Fruit fly (Drosophila melanogaster): Measurements from ENCODE around the gene CG31624.

CG31624 gene

DNA sequence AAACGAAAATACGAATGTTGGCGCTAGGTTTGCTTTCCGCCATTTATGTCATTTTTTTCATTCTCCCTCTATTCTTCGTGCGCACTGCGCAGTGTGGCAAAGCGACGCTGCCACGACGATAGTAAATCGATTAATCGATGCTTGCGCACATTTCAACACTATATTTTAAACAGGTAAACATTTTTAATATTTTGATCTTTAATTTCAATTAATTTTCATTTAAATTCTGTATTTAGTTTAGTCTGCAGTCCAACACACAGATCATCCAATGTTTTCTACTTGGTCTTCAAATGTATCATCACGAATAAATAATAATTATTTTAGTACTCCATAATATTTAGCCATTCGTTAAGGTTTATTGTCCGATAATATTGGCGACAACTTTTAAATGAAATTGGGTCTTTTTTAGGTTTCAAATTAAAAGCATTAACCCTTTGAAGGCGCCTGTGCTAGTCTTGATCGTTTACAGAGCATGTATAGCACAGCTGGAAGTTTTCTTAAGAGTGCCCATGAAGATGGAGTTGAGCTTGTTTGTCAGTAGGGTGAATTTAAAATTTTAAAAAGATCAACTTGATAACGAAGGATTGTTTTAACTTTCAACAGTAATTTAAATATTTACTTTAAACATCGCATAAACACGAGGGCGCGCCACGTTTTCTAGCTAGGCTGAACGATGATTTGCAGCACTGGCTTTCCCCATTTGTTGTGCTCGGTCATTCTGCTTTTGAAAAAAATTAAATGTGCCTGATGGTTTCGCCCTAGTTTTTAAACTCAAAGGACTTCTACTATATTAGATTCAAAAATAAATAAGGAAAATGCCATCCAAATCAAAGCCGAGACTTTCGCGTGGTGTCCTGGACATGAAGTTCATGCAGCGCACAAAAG is 43.8 kb downstream of the CG31624 start, which contains the start of the genes Mpp6 and E2f2 (continued):
- TF ChIP-seq CG34376 (GFP tag; optimal IDR thresholded peaks at IDR 0.05) = peak; percentile 6
- TF ChIP-seq Stat92E (GFP tag; optimal IDR thresholded peaks at IDR 0.05) = no peak
- TF ChIP-seq CG7372 (GFP tag; IDR thresholded peaks at IDR 0.05) = no peak
- no peak for TF ChIP-seq CG4707 (GFP tag; optimal IDR thresholded peaks at IDR 0.05)
- TF ChIP-seq NC2α (GFP tag; optimal IDR thresholded peaks at IDR 0.05) = no peak
- no peak for TF ChIP-seq sd (tag; optimal IDR thresholded peaks at IDR 0.05)
- no peak for TF ChIP-seq CG4730 (GFP tag; IDR thresholded peaks at IDR 0.05)
- TF ChIP-seq CG10274 (GFP tag; optimal IDR thresholded peaks at IDR 0.05) = no peak
- peak; percentile 86 for TF ChIP-seq CG16813 (GFP tag; IDR thresholded peaks at IDR 0.05; ENCODE audit: partially characterized antibody)
- no peak for TF ChIP-seq CG15696 (tag; optimal IDR thresholded peaks at IDR 0.05)
- TF ChIP-seq ftz-f1 (GFP tag; optimal IDR thresholded peaks at IDR 0.05) = no peak
- TF ChIP-seq CG8765 (GFP tag; IDR thresholded peaks at IDR 0.05) = no peak
- no peak for TF ChIP-seq Trl (optimal IDR thresholded peaks at IDR 0.05)
- no peak for TF ChIP-seq Trl (GFP tag; optimal IDR thresholded peaks at IDR 0.05)
- no peak for TF ChIP-seq oc (tag; optimal IDR thresholded peaks at IDR 0.05)
- no peak for TF ChIP-seq CG12071 (GFP tag; optimal IDR thresholded peaks at IDR 0.05)
- TF ChIP-seq cato (GFP tag; optimal IDR thresholded peaks at IDR 0.05; ENCODE audit: borderline replicate concordance) = no peak
- peak; percentile 59; the same call in 2 of the 3 replicates for TF ChIP-seq H15 (GFP tag; IDR thresholded peaks at IDR 0.05)
- no peak for TF ChIP-seq CG4328 (GFP tag; optimal IDR thresholded peaks at IDR 0.05)
- TF ChIP-seq HHEX (GFP tag; optimal IDR thresholded peaks at IDR 0.05) = no peak
- TF ChIP-seq Hand (GFP tag; optimal IDR thresholded peaks at IDR 0.05) = no peak
- TF ChIP-seq B-H1 (GFP tag; IDR thresholded peaks at IDR 0.05) = no peak
- TF ChIP-seq pum (GFP tag; optimal IDR thresholded peaks at IDR 0.05) = peak; percentile 52
- TF ChIP-seq CG2712 (tag; optimal IDR thresholded peaks at IDR 0.05) = peak; percentile 13
- TF ChIP-seq wor (GFP tag; IDR thresholded peaks at IDR 0.05) = no peak
- no peak for TF ChIP-seq dan (GFP tag; IDR thresholded peaks at IDR 0.05)
- no peak for TF ChIP-seq CG31388 (GFP tag; optimal IDR thresholded peaks at IDR 0.05)
- no peak for TF ChIP-seq dimm (GFP tag; IDR thresholded peaks at IDR 0.05)
- no peak for TF ChIP-seq CG16815 (GFP tag; optimal IDR thresholded peaks at IDR 0.05)
- no peak for TF ChIP-seq Elba2 (GFP tag; optimal IDR thresholded peaks at IDR 0.05)
- no peak for TF ChIP-seq kah (GFP tag; optimal IDR thresholded peaks at IDR 0.05)
- TF ChIP-seq CG3065 (GFP tag; optimal IDR thresholded peaks at IDR 0.05) = no peak
- TF ChIP-seq CG18476 (GFP tag; optimal IDR thresholded peaks at IDR 0.05) = no peak
- TF ChIP-seq CG18764 (GFP tag; optimal IDR thresholded peaks at IDR 0.05) = no peak
- TF ChIP-seq Nf-YC (tag; optimal IDR thresholded peaks at IDR 0.05) = no peak
- no peak for TF ChIP-seq CG4360 (GFP tag; IDR thresholded peaks at IDR 0.05)
- TF ChIP-seq Nf-YB (GFP tag; optimal IDR thresholded peaks at IDR 0.05) = no peak
- no peak for TF ChIP-seq Blimp-1 (GFP tag; optimal IDR thresholded peaks at IDR 0.05)
- no peak for TF ChIP-seq croc (GFP tag; conservative IDR thresholded peaks at IDR 0.05)
- peak; percentile 50; the same call in 2 of the 3 replicates for TF ChIP-seq CG17361 (GFP tag; IDR thresholded peaks at IDR 0.05)
- no peak for TF ChIP-seq CG10565 (GFP tag; optimal IDR thresholded peaks at IDR 0.05)
- no peak for TF ChIP-seq fd96Cb (tag; optimal IDR thresholded peaks at IDR 0.05)
- TF ChIP-seq Spps (tag; optimal IDR thresholded peaks at IDR 0.05) = no peak
- TF ChIP-seq slou (GFP tag; optimal IDR thresholded peaks at IDR 0.05) = no peak
- no peak for TF ChIP-seq Dip2 (GFP tag; IDR thresholded peaks at IDR 0.05)
- TF ChIP-seq CG1529 (GFP tag; optimal IDR thresholded peaks at IDR 0.05) = no peak
- TF ChIP-seq Awh (GFP tag; IDR thresholded peaks at IDR 0.05) = no peak
- no peak for TF ChIP-seq pita (GFP tag; optimal IDR thresholded peaks at IDR 0.05)
- no peak for TF ChIP-seq ap (GFP tag; IDR thresholded peaks at IDR 0.05)
- TF ChIP-seq CG13894 (tag; optimal IDR thresholded peaks at IDR 0.05) = no peak
